Fruit fly (Drosophila melanogaster) whole organism, embryonic: ENCODE measurements around the gene IRSp53.

Experiments used
- Abd-B ChIP-seq: fragments of 200-800 bp; sonication (Bioruptor generic); optimal IDR thresholded peaks from 2 replicates; lab custom pipeline; 2018; ENCODE audit warnings: missing biosample characterization, mild to moderate bottlenecking, missing genetic modification characterization, moderate library complexity
- Ada2b ChIP-seq: fragments of 200-800 bp; sonication (Bioruptor generic); IDR thresholded peaks from 2 replicates; pipeline ENCODE4 v1.3.6; 2022; ENCODE audit warnings: missing biosample characterization, missing genetic modification characterization
- Bdp1 ChIP-seq: fragments of 200-800 bp; sonication (Bioruptor generic); optimal IDR thresholded peaks from 3 replicates; lab custom pipeline; 2016; ENCODE audit warnings: missing biosample characterization, missing genetic modification characterization
- CG10959 ChIP-seq: fragments of 200-800 bp; sonication (Bioruptor generic); IDR thresholded peaks from 2 replicates; pipeline ENCODE4 v1.3.6; 2022; ENCODE audit warnings: missing biosample characterization, missing genetic modification characterization
- CG11398 ChIP-seq: fragments of 200-800 bp; sonication (Bioruptor generic); optimal IDR thresholded peaks from 2 replicates; lab custom pipeline; 2016; ENCODE audit warnings: missing biosample characterization, missing genetic modification characterization
- CG12236 ChIP-seq: fragments of 200-800 bp; sonication (Bioruptor generic); optimal IDR thresholded peaks from 2 replicates; lab custom pipeline; 2016; ENCODE audit warnings: missing biosample characterization, missing genetic modification characterization
- CG12659 ChIP-seq: fragments of 200-800 bp; sonication (Bioruptor generic); optimal IDR thresholded peaks from 3 replicates; lab custom pipeline; 2017; ENCODE audit warnings: mild to moderate bottlenecking, missing biosample characterization, missing genetic modification reagents, missing genetic modification characterization
- CG14441 ChIP-seq: fragments of 200-800 bp; sonication (Bioruptor generic); IDR thresholded peaks from 2 replicates; pipeline ENCODE4 v1.3.6; 2022; ENCODE audit warnings: missing biosample characterization, missing genetic modification characterization
- CG14667 ChIP-seq: fragments of 200-800 bp; sonication (Bioruptor generic); IDR thresholded peaks from 2 replicates; pipeline ENCODE4 v1.3.6; 2022; ENCODE audit warnings: missing biosample characterization, missing genetic modification characterization
- CG14965 ChIP-seq: fragments of 200-800 bp; sonication (Bioruptor generic); optimal IDR thresholded peaks from 2 replicates; lab custom pipeline; 2016; ENCODE audit warnings: missing biosample characterization, missing genetic modification characterization, borderline replicate concordance
- CG15011 ChIP-seq: fragments of 200-800 bp; sonication (Bioruptor generic); optimal IDR thresholded peaks from 3 replicates; lab custom pipeline; 2018; ENCODE audit warnings: missing biosample characterization, mild to moderate bottlenecking, missing genetic modification characterization
- CG15073 ChIP-seq: fragments of 200-800 bp; sonication (Bioruptor generic); optimal IDR thresholded peaks from 2 replicates; lab custom pipeline; 2016; ENCODE audit warnings: missing biosample characterization, missing genetic modification characterization
- CG17328 ChIP-seq: fragments of 200-800 bp; sonication (Bioruptor generic); IDR thresholded peaks from 2 replicates; pipeline ENCODE4 v1.3.6; 2022; ENCODE audit warnings: missing biosample characterization, missing genetic modification characterization
- CG17385 ChIP-seq: fragments of 200-800 bp; sonication (Bioruptor generic); optimal IDR thresholded peaks from 3 replicates; lab custom pipeline; 2018; ENCODE audit warnings: missing biosample characterization, mild to moderate bottlenecking, missing genetic modification characterization
- CG2129 ChIP-seq: fragments of 200-800 bp; sonication (Bioruptor generic); IDR thresholded peaks from 2 replicates; pipeline ENCODE4 v1.3.6; 2022; ENCODE audit warnings: missing biosample characterization, missing genetic modification characterization; ENCODE audit not compliant: partially characterized antibody
- CG2889 ChIP-seq: fragments of 200-800 bp; sonication (Bioruptor generic); IDR thresholded peaks from 3 replicates; pipeline ENCODE4 v1.3.6; 2022; ENCODE audit warnings: missing biosample characterization, missing genetic modification characterization
- CG3163 ChIP-seq: fragments of 200-800 bp; sonication (Bioruptor generic); optimal IDR thresholded peaks from 3 replicates; lab custom pipeline; 2016; ENCODE audit warnings: missing biosample characterization, missing genetic modification characterization
- CG33213 ChIP-seq: fragments of 200-800 bp; sonication (Bioruptor generic); optimal IDR thresholded peaks from 3 replicates; lab custom pipeline; 2016; ENCODE audit warnings: missing biosample characterization, missing genetic modification characterization
- CG3995 ChIP-seq: fragments of 200-800 bp; sonication (Bioruptor generic); optimal IDR thresholded peaks from 3 replicates; lab custom pipeline; 2016; ENCODE audit warnings: missing biosample characterization, missing genetic modification characterization
- CG4328 ChIP-seq: fragments of 200-800 bp; sonication (Bioruptor generic); optimal IDR thresholded peaks from 3 replicates; lab custom pipeline; 2017; ENCODE audit warnings: missing biosample characterization, missing genetic modification reagents, missing genetic modification characterization
- CG43689 ChIP-seq: fragments of 200-800 bp; sonication (Bioruptor generic); IDR thresholded peaks from 2 replicates; pipeline ENCODE4 v1.3.6; 2022; ENCODE audit warnings: missing biosample characterization, missing genetic modification characterization
- CG4404 ChIP-seq: fragments of 200-800 bp; sonication (Bioruptor generic); IDR thresholded peaks from 2 replicates; pipeline ENCODE4 v1.3.6; 2022; ENCODE audit warnings: missing biosample characterization, missing genetic modification characterization
- CG4730 ChIP-seq: fragments of 200-800 bp; sonication (Bioruptor generic); IDR thresholded peaks from 2 replicates; pipeline ENCODE4 v1.3.6; 2022; ENCODE audit warnings: missing biosample characterization, missing genetic modification characterization
- CG7556 ChIP-seq: fragments of 200-800 bp; sonication (Bioruptor generic); optimal IDR thresholded peaks from 2 replicates; lab custom pipeline; 2017; ENCODE audit warnings: missing biosample characterization, mild to moderate bottlenecking, missing genetic modification characterization
- CG8478 ChIP-seq: fragments of >200 bp; optimal IDR thresholded peaks from 2 replicates; lab custom pipeline; 2018
- CG9797 ChIP-seq: fragments of 200-800 bp; sonication (Bioruptor generic); optimal IDR thresholded peaks from 3 replicates; lab custom pipeline; 2018; ENCODE audit warnings: missing biosample characterization, mild to moderate bottlenecking, missing genetic modification characterization
- CG9876 ChIP-seq: fragments of 200-800 bp; sonication (Bioruptor generic); optimal IDR thresholded peaks from 2 replicates; lab custom pipeline; 2016; ENCODE audit warnings: missing biosample characterization, missing genetic modification characterization
- CTCF ChIP-seq: fragments of 200-800 bp; sonication (Bioruptor generic); optimal IDR thresholded peaks from 2 replicates; lab custom pipeline; 2017; ENCODE audit warnings: missing biosample characterization, mild to moderate bottlenecking, missing genetic modification characterization, moderate library complexity
- Dref ChIP-seq: fragments of 200-800 bp; sonication (Bioruptor generic); IDR thresholded peaks from 2 replicates; pipeline ENCODE4 v1.3.6; 2022; ENCODE audit warnings: missing biosample characterization, missing genetic modification characterization
- E2f2 ChIP-seq: fragments of 200-800 bp; sonication (Bioruptor generic); IDR thresholded peaks from 2 replicates; pipeline ENCODE4 v1.3.6; 2022; ENCODE audit warnings: missing biosample characterization, missing genetic modification characterization
- Ets65A ChIP-seq: fragments of 200-800 bp; sonication (Bioruptor generic); peaks from one replicate; lab custom pipeline; 2016; ENCODE audit warnings: missing biosample characterization, missing genetic modification characterization
- GATAe ChIP-seq: fragments of 200-800 bp; sonication (Bioruptor generic); conservative IDR thresholded peaks from 2 replicates; pipeline ENCODE4 v1.3.6; 2022; ENCODE audit warnings: missing biosample characterization, missing genetic modification characterization
- HLH3B ChIP-seq: fragments of 200-800 bp; sonication (Bioruptor generic); IDR thresholded peaks from 2 replicates; pipeline ENCODE4 v1.3.6; 2022; ENCODE audit warnings: missing biosample characterization, missing genetic modification characterization
- HmgD ChIP-seq: fragments of 200-800 bp; sonication (Bioruptor generic); optimal IDR thresholded peaks from 3 replicates; lab custom pipeline; 2016; ENCODE audit warnings: missing biosample characterization, missing genetic modification characterization
- NFAT ChIP-seq: fragments of 200-800 bp; sonication (Bioruptor generic); IDR thresholded peaks from 2 replicates; pipeline ENCODE4 v1.3.6; 2022; ENCODE audit warnings: missing biosample characterization, missing genetic modification characterization
- Optix ChIP-seq: fragments of 200-800 bp; sonication (Bioruptor generic); IDR thresholded peaks from 3 replicates; pipeline ENCODE4 v1.3.6; 2022; ENCODE audit warnings: missing biosample characterization, missing genetic modification characterization
- Rfx ChIP-seq: fragments of 200-800 bp; sonication (Bioruptor generic); IDR thresholded peaks from 2 replicates; pipeline ENCODE4 v1.3.6; 2022; ENCODE audit warnings: missing biosample characterization, missing genetic modification characterization
- Xrp1 ChIP-seq: fragments of 200-800 bp; sonication (Bioruptor generic); IDR thresholded peaks from 2 replicates; pipeline ENCODE4 v1.3.6; 2022; ENCODE audit warnings: missing biosample characterization, missing genetic modification characterization
- ac ChIP-seq: fragments of 200-800 bp; sonication (Bioruptor generic); optimal IDR thresholded peaks from 3 replicates; lab custom pipeline; 2017; ENCODE audit warnings: missing biosample characterization, mild to moderate bottlenecking, missing genetic modification characterization
- cad ChIP-seq: fragments of >200 bp; optimal IDR thresholded peaks from 2 replicates; lab custom pipeline; 2017; ENCODE audit warnings: missing biosample characterization, missing genetic modification characterization
- cas ChIP-seq: fragments of 200-800 bp; sonication (Bioruptor generic); IDR thresholded peaks from 2 replicates; pipeline ENCODE4 v1.3.6; 2022; ENCODE audit warnings: missing biosample characterization, missing genetic modification characterization
- ci ChIP-seq: fragments of 200-800 bp; sonication (Bioruptor generic); IDR thresholded peaks from 3 replicates; pipeline ENCODE4 v1.3.6; 2022; ENCODE audit warnings: missing biosample characterization, missing genetic modification characterization
- lola ChIP-seq, 3 experiments: fragments of >200 bp in 2 of 3; fragments of 200-800 bp in 1 of 3; sonication (Bioruptor generic) in 1 of 3; optimal IDR thresholded peaks; 2 replicates each; lab custom pipeline; 2017 to 2019; ENCODE audit warnings: missing biosample characterization in 3 of 3, missing genetic modification characterization in 3 of 3, mild to moderate bottlenecking in 1 of 3, moderate library complexity in 1 of 3
- lov ChIP-seq, 2 experiments: fragments of 200-800 bp in 1 of 2; fragments of >200 bp in 1 of 2; sonication (Bioruptor generic) in 1 of 2; IDR thresholded peaks in 1 of 2; optimal IDR thresholded peaks in 1 of 2; 2 replicates in 1 of 2; 3 replicates in 1 of 2; pipeline versions ENCODE4 v1.3.6 to Lab custom; 2017 to 2022; ENCODE audit warnings: missing biosample characterization in 1 of 2, missing genetic modification characterization in 1 of 2
- nerfin-2 ChIP-seq: fragments of 200-800 bp; sonication (Bioruptor generic); IDR thresholded peaks from 2 replicates; pipeline ENCODE4 v1.3.6; 2022; ENCODE audit warnings: missing biosample characterization, missing genetic modification characterization; ENCODE audit not compliant: partially characterized antibody
- nom ChIP-seq: fragments of 200-800 bp; sonication (Bioruptor generic); optimal IDR thresholded peaks from 2 replicates; lab custom pipeline; 2017; ENCODE audit warnings: missing biosample characterization, missing genetic modification characterization, mild to moderate bottlenecking, moderate library complexity, missing genetic modification reagents
- pan ChIP-seq, 4 experiments: fragments of >200 bp in 3 of 4; fragments of 200-800 bp in 1 of 4; sonication (Bioruptor generic) in 1 of 4; optimal IDR thresholded peaks in 3 of 4; IDR thresholded peaks in 1 of 4; 2 replicates each; pipeline versions ENCODE4 v1.3.6 to Lab custom; 2017 to 2022; ENCODE audit warnings: missing biosample characterization in 2 of 4, missing genetic modification characterization in 2 of 4, mixed read lengths in 1 of 4
- sc ChIP-seq, 3 experiments: fragments of >200 bp in 2 of 3; fragments of 200-800 bp in 1 of 3; sonication (Bioruptor generic) in 1 of 3; optimal IDR thresholded peaks; 2 replicates in 2 of 3; 3 replicates in 1 of 3; lab custom pipeline; 2017; ENCODE audit warnings: mild to moderate bottlenecking in 1 of 3, missing biosample characterization in 1 of 3, missing genetic modification characterization in 1 of 3, missing genetic modification reagents in 1 of 3
- sima ChIP-seq: fragments of 200-800 bp; sonication (Bioruptor generic); optimal IDR thresholded peaks from 2 replicates; lab custom pipeline; 2016; ENCODE audit warnings: missing biosample characterization, missing genetic modification characterization
- tgo ChIP-seq: fragments of 200-800 bp; sonication (Bioruptor generic); IDR thresholded peaks from 3 replicates; pipeline ENCODE4 v1.3.6; 2022; ENCODE audit warnings: missing biosample characterization, missing genetic modification characterization
- ttk ChIP-seq: fragments of 200-800 bp; sonication (Bioruptor generic); IDR thresholded peaks from 2 replicates; pipeline ENCODE4 v2.1.2; 2022; ENCODE audit warnings: missing biosample characterization, missing genetic modification characterization

IRSp53 gene

dm6 chr3L:11123088-11123487 lies 12.8 kb upstream of the IRSp53 start, which contains the start of the genes Ufd1 and NaPi-III (continued):
- peak; percentile 42 for TF ChIP-seq Abd-B (GFP tag; lab: Kevin White, UChicago)
- no peak for TF ChIP-seq CG14965 (GFP tag; lab: Kevin White, UChicago)
- TF ChIP-seq HmgD (GFP tag; lab: Kevin White, UChicago) = peak; percentile 94
- no peak for TF ChIP-seq sc (optimal IDR thresholded peaks at IDR 0.05; lab: Kevin White, UChicago)
- TF ChIP-seq sc (GFP tag; optimal IDR thresholded peaks at IDR 0.05; lab: Kevin White, UChicago) = no peak
- peak; percentile 16 for TF ChIP-seq Bdp1 (GFP tag; lab: Kevin White, UChicago)
- TF ChIP-seq CG4404 = no peak
- no peak for TF ChIP-seq Optix (GFP tag; lab: Robert Waterston, UW)
- no peak for TF ChIP-seq CG43689 (GFP tag; lab: Robert Waterston, UW)
- TF ChIP-seq lola (GFP tag; optimal IDR thresholded peaks at IDR 0.05; lab: Kevin White, UChicago) = no peak
- peak; percentile 15 for TF ChIP-seq CG3163
- TF ChIP-seq CG12236 (GFP tag; lab: Kevin White, UChicago) = no peak
- no peak for TF ChIP-seq CG11398 (GFP tag; lab: Kevin White, UChicago)
- no peak for TF ChIP-seq ac
- TF ChIP-seq CG15073 (GFP tag; lab: Kevin White, UChicago) = no peak
- peak; percentile 78 for TF ChIP-seq Dref
- peak; percentile 47 for TF ChIP-seq CG9876 (GFP tag; lab: Kevin White, UChicago)
- TF ChIP-seq CG17385 (GFP tag; lab: Kevin White, UChicago) = no peak
- TF ChIP-seq NFAT (GFP tag; lab: Robert Waterston, UW) = peak; percentile 72
- TF ChIP-seq pan (optimal IDR thresholded peaks at IDR 0.05; lab: Kevin White, UChicago) = no peak
- no peak for TF ChIP-seq pan (GFP tag; optimal IDR thresholded peaks at IDR 0.05 in 1 of 2, IDR thresholded peaks at IDR 0.05 in 1 of 2)
- peak; percentile 59 for TF ChIP-seq nerfin-2 (GFP tag; lab: Robert Waterston, UW)
- TF ChIP-seq cas (GFP tag; lab: Robert Waterston, UW) = no peak
- TF ChIP-seq lov (optimal IDR thresholded peaks at IDR 0.05; lab: Kevin White, UChicago) = no peak
- peak; percentile 49; the same call in 1 of the 3 replicates for TF ChIP-seq lov (GFP tag; IDR thresholded peaks at IDR 0.05; lab: Robert Waterston, UW)
- no peak for TF ChIP-seq CG4730 (GFP tag; lab: Robert Waterston, UW)
- peak; percentile 88 for TF ChIP-seq Ets65A (GFP tag; lab: Kevin White, UChicago)
- no peak for TF ChIP-seq Xrp1 (GFP tag; lab: Robert Waterston, UW)
- peak; percentile 50; the same call in 1 of the 2 replicates for TF ChIP-seq GATAe
- no peak for TF ChIP-seq ttk (GFP tag; lab: Robert Waterston, UW)
- TF ChIP-seq CG14667 (GFP tag; lab: Robert Waterston, UW) = no peak
- TF ChIP-seq CG7556 (GFP tag; lab: Kevin White, UChicago) = no peak
- no peak for TF ChIP-seq Ada2b (GFP tag; lab: Robert Waterston, UW)
- no peak for TF ChIP-seq sima (GFP tag; lab: Kevin White, UChicago)
- TF ChIP-seq CG3995 (GFP tag; lab: Kevin White, UChicago) = peak; percentile 26
- TF ChIP-seq CG33213 (GFP tag; lab: Kevin White, UChicago) = peak; percentile 84
- TF ChIP-seq HLH3B = no peak
- TF ChIP-seq CG17328 (GFP tag; lab: Robert Waterston, UW) = no peak
- peak; percentile 53 for TF ChIP-seq CG2129 (GFP tag; lab: Robert Waterston, UW)
- TF ChIP-seq CG9797 = peak; percentile 94
- TF ChIP-seq E2f2 (GFP tag; lab: Robert Waterston, UW) = peak; percentile 91
- peak; percentile 56 for TF ChIP-seq CG14441 (GFP tag; lab: Robert Waterston, UW)
- TF ChIP-seq ci (GFP tag; lab: Robert Waterston, UW) = peak; percentile 48; the same call in 1 of the 3 replicates
- no peak for TF ChIP-seq CG4328 (GFP tag; lab: Kevin White, UChicago)
- TF ChIP-seq cad (GFP tag; lab: Kevin White, UChicago) = no peak
- TF ChIP-seq CG15011 (GFP tag; lab: Kevin White, UChicago) = no peak
- peak; percentile 92 for TF ChIP-seq CTCF (GFP tag; lab: Kevin White, UChicago)
- TF ChIP-seq CG12659 (GFP tag; lab: Kevin White, UChicago) = peak; percentile 89
- no peak for TF ChIP-seq nom
- TF ChIP-seq CG2889 (GFP tag; lab: Robert Waterston, UW) = no peak
- TF ChIP-seq Rfx (GFP tag; lab: Robert Waterston, UW) = peak; percentile 77
- no peak for TF ChIP-seq CG8478
- no peak for TF ChIP-seq CG10959 (GFP tag; lab: Robert Waterston, UW)
- no peak for TF ChIP-seq tgo (GFP tag; lab: Robert Waterston, UW)
